Worm (Caenorhabditis elegans) whole organism, midembryonic: ENCODE results near the gene eif-3.G.

Experiments used
- T22C8.4 ChIP-seq: fragments of 200-800 bp; sonication (Bioruptor generic); IDR thresholded peaks from 2 replicates; pipeline ENCODE4 v1.3.6; 2022; ENCODE audit warnings: missing genetic modification characterization, missing compliant biosample characterization
- cog-1 ChIP-seq: sonication (generic microtip); optimal IDR thresholded peaks from 2 replicates; lab custom pipeline; 2016; ENCODE audit warnings: missing genetic modification characterization, missing compliant biosample characterization
- klf-2 ChIP-seq: fragments of 200-800 bp; sonication (Bioruptor generic); conservative IDR thresholded peaks from 2 replicates; pipeline ENCODE4 v1.3.6; 2022; ENCODE audit warnings: missing genetic modification reagents, missing genetic modification characterization, missing compliant biosample characterization
- med-1 ChIP-seq: sonication (generic microtip); optimal IDR thresholded peaks from 2 replicates; lab custom pipeline; 2017; ENCODE audit warnings: missing genetic modification characterization, mild to moderate bottlenecking, missing compliant biosample characterization, antibody characterized with exemption, missing genetic modification reagents; ENCODE audit not compliant: insufficient read depth
- ref-1 ChIP-seq: fragments of 200-800 bp; sonication (Bioruptor generic); conservative IDR thresholded peaks from 2 replicates; pipeline ENCODE4 v1.3.6; 2022; ENCODE audit warnings: missing genetic modification reagents, missing genetic modification characterization, missing compliant biosample characterization
- tab-1 ChIP-seq: fragments of 200-800 bp; sonication (Bioruptor generic); IDR thresholded peaks from 2 replicates; pipeline ENCODE4 v1.3.6; 2022; ENCODE audit warnings: missing genetic modification characterization, missing compliant biosample characterization
- ztf-29 ChIP-seq: fragments of 200-800 bp; sonication (Bioruptor generic); IDR thresholded peaks from 2 replicates; pipeline ENCODE4 v1.3.6; 2022; ENCODE audit warnings: missing genetic modification reagents, missing genetic modification characterization, missing compliant biosample characterization

DNA sequence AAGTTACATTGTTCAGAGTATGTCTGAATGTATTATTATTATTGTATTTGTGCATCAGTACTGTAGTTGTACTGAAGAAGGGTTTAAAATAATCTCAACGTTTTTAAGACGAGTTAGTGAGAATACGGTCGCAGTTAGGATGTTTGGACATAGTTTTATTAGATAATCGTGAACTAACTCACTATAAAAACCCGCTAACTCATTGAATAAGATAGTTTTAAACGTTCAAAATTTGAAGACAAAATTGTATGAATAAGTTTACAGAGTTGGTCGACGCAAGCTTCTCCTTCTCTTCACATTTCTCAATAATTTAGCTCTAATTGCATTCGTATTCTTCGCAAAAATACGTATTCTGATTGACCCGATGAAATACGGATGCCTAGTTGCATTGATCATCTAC, 23.6 kb upstream of the eif-3.G start:
- no peak for TF ChIP-seq ref-1 (GFP tag; lab: Robert Waterston, UW)
- TF ChIP-seq klf-2 (GFP tag; lab: Robert Waterston, UW): no peak
- TF ChIP-seq med-1: no peak
- TF ChIP-seq tab-1 (GFP tag; lab: Robert Waterston, UW): no peak
- TF ChIP-seq T22C8.4 (GFP tag; lab: Robert Waterston, UW): no peak
- TF ChIP-seq ztf-29 (GFP tag; lab: Robert Waterston, UW): no peak
- TF ChIP-seq cog-1 (tag; lab: Kevin White, UChicago): no peak
